Fruit fly (Drosophila melanogaster): ENCODE data around the gene Tl.

The Tl gene

DNA sequence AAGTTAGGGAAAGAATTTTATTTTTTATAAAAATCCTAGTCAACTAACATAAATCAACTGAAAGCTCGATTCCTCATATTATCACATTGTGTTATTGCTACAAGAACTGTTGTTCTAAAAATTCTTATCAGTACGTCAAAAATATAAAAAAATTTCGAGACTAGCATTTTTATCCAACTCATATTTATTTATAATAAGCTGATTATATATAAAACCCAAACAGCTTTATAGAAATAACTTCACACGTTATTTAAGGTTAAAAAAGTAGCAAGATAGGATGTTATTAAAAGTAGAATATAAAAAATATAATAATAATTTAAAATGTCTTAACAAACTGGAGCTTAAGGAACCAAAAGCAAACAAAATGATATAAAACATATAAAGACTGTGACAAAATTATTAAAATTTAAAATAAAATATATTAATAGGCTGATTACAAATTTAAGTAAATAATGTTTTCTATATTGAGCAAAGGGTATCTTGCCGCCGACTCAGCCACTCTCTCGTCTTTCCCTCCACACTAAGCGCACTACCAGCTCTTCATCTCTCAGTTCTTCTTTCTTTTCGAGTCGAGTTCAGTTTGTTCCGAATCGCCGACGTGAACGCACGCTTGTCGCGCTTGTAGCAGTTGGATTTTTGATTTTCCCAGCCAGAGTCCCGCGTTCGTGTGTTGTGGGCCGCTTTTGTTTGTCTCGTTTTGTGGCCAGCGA, at the start of gene Tl (continued):
- TF ChIP-seq kni (GFP tag; optimal IDR thresholded peaks at IDR 0.05) = no peak
- TF ChIP-seq z (GFP tag; IDR thresholded peaks at IDR 0.05) = no peak; the same call in 2 of the 3 replicates
- TF ChIP-seq zen2 (GFP tag; IDR thresholded peaks at IDR 0.05; ENCODE audit: partially characterized antibody) = no peak
- TF ChIP-seq CG31388 (GFP tag; optimal IDR thresholded peaks at IDR 0.05) = no peak
- no peak for TF ChIP-seq Oaz (GFP tag; IDR thresholded peaks at IDR 0.05)
- TF ChIP-seq Sox100B (GFP tag; optimal IDR thresholded peaks at IDR 0.05) = no peak
- no peak for TF ChIP-seq Oli (tag; optimal IDR thresholded peaks at IDR 0.05)
- no peak for TF ChIP-seq CG3995 (GFP tag; optimal IDR thresholded peaks at IDR 0.05)
- TF ChIP-seq lbe (GFP tag; optimal IDR thresholded peaks at IDR 0.05) = no peak
- no peak for TF ChIP-seq Abd-B (GFP tag; optimal IDR thresholded peaks at IDR 0.05)
- TF ChIP-seq her (GFP tag; optimal IDR thresholded peaks at IDR 0.05) = peak; percentile 13
- no peak for TF ChIP-seq Doc2 (GFP tag; IDR thresholded peaks at IDR 0.05)
- no peak for TF ChIP-seq CG16815 (GFP tag; optimal IDR thresholded peaks at IDR 0.05)
- no peak for TF ChIP-seq Doc3 (GFP tag; IDR thresholded peaks at IDR 0.05; ENCODE audit: partially characterized antibody)
- no peak for TF ChIP-seq CG2875 (GFP tag; optimal IDR thresholded peaks at IDR 0.05)
- no peak for TF ChIP-seq CG34376 (GFP tag; optimal IDR thresholded peaks at IDR 0.05)
- no peak for TF ChIP-seq CG6654 (GFP tag; optimal IDR thresholded peaks at IDR 0.05)
- no peak for TF ChIP-seq fd102C (GFP tag; optimal IDR thresholded peaks at IDR 0.05)
- TF ChIP-seq CG7928 (GFP tag; optimal IDR thresholded peaks at IDR 0.05) = no peak
- TF ChIP-seq CG17829 (tag; optimal IDR thresholded peaks at IDR 0.05) = peak; percentile 17
- no peak for TF ChIP-seq en (GFP tag; optimal IDR thresholded peaks at IDR 0.05)
- TF ChIP-seq wor (GFP tag; IDR thresholded peaks at IDR 0.05) = no peak
- no peak for TF ChIP-seq fd3F (GFP tag; optimal IDR thresholded peaks at IDR 0.05)
- no peak for TF ChIP-seq NfI (GFP tag; optimal IDR thresholded peaks at IDR 0.05)
- no peak for TF ChIP-seq Hr51 (GFP tag; optimal IDR thresholded peaks at IDR 0.05)
- no peak for TF ChIP-seq knrl (GFP tag; IDR thresholded peaks at IDR 0.05; ENCODE audit: partially characterized antibody)
- TF ChIP-seq CG16813 (GFP tag; IDR thresholded peaks at IDR 0.05; ENCODE audit: partially characterized antibody) = no peak
- TF ChIP-seq ro (GFP tag; IDR thresholded peaks at IDR 0.05) = no peak
- no peak for TF ChIP-seq CG5245 (GFP tag; optimal IDR thresholded peaks at IDR 0.05)
- TF ChIP-seq Ets65A (GFP tag) = no peak
- peak; percentile 46; the same call in 3 of the 4 replicates for TF ChIP-seq Gug (GFP tag; IDR thresholded peaks at IDR 0.05)
- TF ChIP-seq gce (GFP tag; IDR thresholded peaks at IDR 0.05) = 0 out of 3 replicates have a peak, but pooled peaks have one; percentile 27
- no peak for TF ChIP-seq aop (GFP tag; IDR thresholded peaks at IDR 0.05)
- TF ChIP-seq CG8944 (GFP tag; optimal IDR thresholded peaks at IDR 0.05) = no peak
- TF ChIP-seq stc (GFP tag; IDR thresholded peaks at IDR 0.05) = 0 out of 2 replicates have a peak, but pooled peaks have one; percentile 16
- peak; percentile 43 for TF ChIP-seq CG15269 (tag; optimal IDR thresholded peaks at IDR 0.05)
- TF ChIP-seq schlank (tag; optimal IDR thresholded peaks at IDR 0.05) = no peak
- TF ChIP-seq CG31441 (GFP tag; IDR thresholded peaks at IDR 0.05) = peak; percentile 18; the same call in 1 of the 2 replicates
- TF ChIP-seq CG2202 (tag; optimal IDR thresholded peaks at IDR 0.05) = no peak
- no peak for TF ChIP-seq dmrt11E (tag; optimal IDR thresholded peaks at IDR 0.05)
- 0 out of 3 replicates have a peak, but pooled peaks have one; percentile 8 for TF ChIP-seq hb (GFP tag; IDR thresholded peaks at IDR 0.05; ENCODE audit: partially characterized antibody)
- TF ChIP-seq lov (optimal IDR thresholded peaks at IDR 0.05) = no peak
- 0 out of 3 replicates have a peak, but pooled peaks have one; percentile 50 for TF ChIP-seq lov (GFP tag; IDR thresholded peaks at IDR 0.05)
- TF ChIP-seq pzg (GFP tag; optimal IDR thresholded peaks at IDR 0.05) = no peak
- no peak for TF ChIP-seq CG7271 (tag; optimal IDR thresholded peaks at IDR 0.05)
- no peak for TF ChIP-seq fd64A (GFP tag; optimal IDR thresholded peaks at IDR 0.05)
- no peak for TF ChIP-seq CG8281 (tag; optimal IDR thresholded peaks at IDR 0.05)
- no peak for TF ChIP-seq CG4707 (GFP tag; optimal IDR thresholded peaks at IDR 0.05)
- no peak for TF ChIP-seq ATbp (GFP tag; optimal IDR thresholded peaks at IDR 0.05)
